Fruit fly (Drosophila melanogaster): ENCODE measurements around the gene FarO.
A peak's percentile ranks its signal among the peaks of the same experiment; 100 is the strongest.

Gene FarO

dm6 chrX:2203766-2204165 is at the start of gene FarO:
FarO (minus strand) TSS chrX:2203866.
- no peak for TF ChIP-seq noc (tag; optimal IDR thresholded peaks at IDR 0.05)

dm6 chrX:2251688-2252087 is 48.0 kb upstream of the FarO start, which contains the start of gene CG3191:
CG3191 (minus strand) TSS chrX:2251993.
- no peak for TF ChIP-seq noc (tag; optimal IDR thresholded peaks at IDR 0.05)

dm6 chrX:2249763-2250162 is 46.1 kb upstream of the FarO start, which contains the start of gene crn:
crn (minus strand) TSS chrX:2249983.
- TF ChIP-seq noc (tag; optimal IDR thresholded peaks at IDR 0.05), result no peak

- TF ChIP-seq noc (tag; optimal IDR thresholded peaks at IDR 0.05), result no peak
Observed at dm6 chrX:2245931-2246330, 42.3 kb upstream of the FarO start, which contains the start of gene Or2a. Or2a (plus strand) TSS chrX:2246231.

- TF ChIP-seq noc (tag; optimal IDR thresholded peaks at IDR 0.05), result no peak
Observed at dm6 chrX:2244753-2245152, 41.1 kb upstream of the FarO start.

- no peak for TF ChIP-seq noc (tag; optimal IDR thresholded peaks at IDR 0.05)
Observed at dm6 chrX:2242897-2243296, 39.2 kb upstream of the FarO start.

- no peak for TF ChIP-seq noc (tag; optimal IDR thresholded peaks at IDR 0.05)
Observed at dm6 chrX:2241842-2242241, 38.2 kb upstream of the FarO start, which contains the start of gene kz. kz (minus strand) TSS chrX:2242035.

dm6 chrX:2225138-2225537 is 21.5 kb upstream of the FarO start, which contains the start of gene pcx:
pcx (plus strand) TSS chrX:2225296.
- no peak for TF ChIP-seq noc (tag; optimal IDR thresholded peaks at IDR 0.05)

- no peak for TF ChIP-seq noc (tag; optimal IDR thresholded peaks at IDR 0.05)
Observed at dm6 chrX:2223454-2223853, 19.8 kb upstream of the FarO start, which contains the start of gene CG14052. CG14052 (plus strand) TSS chrX:2223754.

dm6 chrX:2222181-2222790 is 18.6 kb upstream of the FarO start, which contains the start of gene Vinc:
Vinc (minus strand) TSS chrX:2222567.
- TF ChIP-seq noc (tag; optimal IDR thresholded peaks at IDR 0.05), result peak; percentile 67

- no peak for TF ChIP-seq noc (tag; optimal IDR thresholded peaks at IDR 0.05)
Observed at dm6 chrX:2221598-2221997, 17.9 kb upstream of the FarO start.

- no peak for TF ChIP-seq noc (tag; optimal IDR thresholded peaks at IDR 0.05)
Observed at dm6 chrX:2219899-2220298, 16.2 kb upstream of the FarO start.

- TF ChIP-seq noc (tag; optimal IDR thresholded peaks at IDR 0.05), result no peak
Observed at dm6 chrX:2219246-2219645, 15.6 kb upstream of the FarO start.

- TF ChIP-seq noc (tag; optimal IDR thresholded peaks at IDR 0.05), result no peak
Observed at dm6 chrX:2218455-2218854, 14.8 kb upstream of the FarO start.

- TF ChIP-seq noc (tag; optimal IDR thresholded peaks at IDR 0.05), result no peak
Observed at dm6 chrX:2213759-2214406, 10.2 kb upstream of the FarO start, which contains the start of gene SmydA-8. SmydA-8 (minus strand) TSS chrX:2213809.

dm6 chrX:2212327-2212820 is 8.7 kb upstream of the FarO start:
- TF ChIP-seq noc (tag; optimal IDR thresholded peaks at IDR 0.05), result no peak

dm6 chrX:2208641-2209241 is 5.1 kb upstream of the FarO start:
- TF ChIP-seq noc (tag; optimal IDR thresholded peaks at IDR 0.05), result no peak

Data from whole organism, larva.